Worm (Caenorhabditis elegans): ENCODE results near the gene R10H10.4.

- TF ChIP-seq Y67H2A.10 (GFP tag; conservative IDR thresholded peaks at IDR 0.05) = no peak
- no peak for TF ChIP-seq ets-4 (GFP tag; optimal IDR thresholded peaks at IDR 0.05)
- 0 out of 2 replicates have a peak, but pooled peaks have one; percentile 42 for TF ChIP-seq hmg-20 (GFP tag; IDR thresholded peaks at IDR 0.05)
- peak; percentile 38 for TF ChIP-seq snpc-4 (GFP tag; optimal IDR thresholded peaks at IDR 0.05)
- peak in 3 of 4 experiments; percentile 40 to 58 (median 55) for TF ChIP-seq snpc-4 (tag; optimal IDR thresholded peaks at IDR 0.05)
- TF ChIP-seq F49E8.2 (tag; optimal IDR thresholded peaks at IDR 0.05; ENCODE audit: insufficient read depth) = peak; percentile 12
- no peak for TF ChIP-seq nhr-90 (tag; optimal IDR thresholded peaks at IDR 0.05)
- no peak for TF ChIP-seq pha-4 (tag; optimal IDR thresholded peaks at IDR 0.05)
- no peak for TF ChIP-seq Y79H2A.3 (GFP tag; conservative IDR thresholded peaks at IDR 0.05)
- peak; percentile 54; the same call in 1 of the 2 replicates for TF ChIP-seq madf-6 (GFP tag; IDR thresholded peaks at IDR 0.05)
- TF ChIP-seq dpl-1 (GFP tag; optimal IDR thresholded peaks at IDR 0.05) = peak; percentile 11
- peak; percentile 72 for TF ChIP-seq F33H1.4 (GFP tag; IDR thresholded peaks at IDR 0.05)
- TF ChIP-seq ama-1 (optimal IDR thresholded peaks at IDR 0.05) = no peak
- TF ChIP-seq ama-1 (GFP tag; optimal IDR thresholded peaks at IDR 0.05) = no peak
These were observed 20.9 kb downstream of the R10H10.4 start, which contains the start of gene mpz-5 for ce11 chrIV:10373772-10374288.

Data from whole organism, young adult.